Worm (Caenorhabditis elegans): ENCODE results near the gene golg-2.

- TF ChIP-seq W03F9.2 (tag; optimal IDR thresholded peaks at IDR 0.05): no peak
- TF ChIP-seq dao-5 (tag; optimal IDR thresholded peaks at IDR 0.05): no peak
- no peak for TF ChIP-seq him-1 (tag; optimal IDR thresholded peaks at IDR 0.05)
These were observed 31.4 kb upstream of the golg-2 start, which contains the start of gene C27A2.7 for ce11 chrII:5071265-5071664.
